Worm (Caenorhabditis elegans) whole organism, L4 larva: ENCODE data around the gene srh-250.

ENCODE experiments used
- D1046.2 ChIP-seq: fragments of 200-800 bp; sonication (Bioruptor generic); IDR thresholded peaks from 2 replicates; pipeline ENCODE4 v1.3.6; 2022; ENCODE audit warnings: missing genetic modification characterization, missing compliant biosample characterization
- R02D3.7 ChIP-seq: fragments of 150-350 bp; sonication (generic microtip); optimal IDR thresholded peaks from 3 replicates; lab custom pipeline; 2014; ENCODE audit warnings: missing biosample characterization, missing genetic modification characterization
- Y105C5A.15 ChIP-seq: fragments of 200-800 bp; sonication (Bioruptor generic); IDR thresholded peaks from 2 replicates; pipeline ENCODE4 v1.3.6; 2022; ENCODE audit warnings: missing genetic modification characterization, missing compliant biosample characterization
- Y48G9A.11 ChIP-seq: fragments of 200-800 bp; sonication (Bioruptor generic); IDR thresholded peaks from 2 replicates; pipeline ENCODE4 v1.3.6; 2022; ENCODE audit warnings: missing genetic modification reagents, missing genetic modification characterization, missing compliant biosample characterization
- Y75B8A.6 ChIP-seq: fragments of 200-800 bp; sonication (Bioruptor generic); IDR thresholded peaks from 2 replicates; pipeline ENCODE4 v1.3.6; 2022; ENCODE audit warnings: missing genetic modification reagents, missing genetic modification characterization, missing compliant biosample characterization
- ceh-20 ChIP-seq: fragments of 200-800 bp; sonication (Bioruptor generic); IDR thresholded peaks from 2 replicates; pipeline ENCODE4 v1.3.6; 2022; ENCODE audit warnings: missing genetic modification reagents, missing genetic modification characterization, missing compliant biosample characterization
- ceh-28 ChIP-seq: fragments of 150-350 bp; optimal IDR thresholded peaks from 2 replicates; lab custom pipeline; 2014; ENCODE audit warnings: missing biosample characterization, missing genetic modification reagents, missing genetic modification characterization
- daf-12 ChIP-seq: fragments of 150-350 bp; optimal IDR thresholded peaks from 2 replicates; lab custom pipeline; 2014; ENCODE audit warnings: missing biosample characterization, missing genetic modification reagents, missing genetic modification characterization
- daf-19 ChIP-seq: fragments of 200-800 bp; sonication (Bioruptor generic); conservative IDR thresholded peaks from 2 replicates; pipeline ENCODE4 v1.3.6; 2022; ENCODE audit warnings: missing genetic modification characterization, missing compliant biosample characterization
- duxl-1 ChIP-seq: sonication (generic microtip); optimal IDR thresholded peaks from 2 replicates; lab custom pipeline; 2016; ENCODE audit warnings: mild to moderate bottlenecking, missing genetic modification characterization, moderate library complexity, missing compliant biosample characterization; ENCODE audit not compliant: poor library complexity
- egl-43 ChIP-seq: fragments of 200-800 bp; sonication (Bioruptor generic); IDR thresholded peaks from 2 replicates; pipeline ENCODE4 v1.3.6; 2022; ENCODE audit warnings: missing genetic modification reagents, missing genetic modification characterization, missing compliant biosample characterization
- fos-1 ChIP-seq: fragments of 150-350 bp; optimal IDR thresholded peaks from 2 replicates; lab custom pipeline; 2014; ENCODE audit warnings: missing biosample characterization, missing genetic modification characterization
- hlh-11 ChIP-seq: fragments of 200-800 bp; sonication (Bioruptor generic); optimal IDR thresholded peaks from 2 replicates; lab custom pipeline; 2018; ENCODE audit warnings: mild to moderate bottlenecking, missing genetic modification characterization, missing compliant biosample characterization
- hlh-30 ChIP-seq: sonication (generic microtip); optimal IDR thresholded peaks from 2 replicates; lab custom pipeline; 2017; ENCODE audit warnings: antibody characterized with exemption, mild to moderate bottlenecking, missing genetic modification characterization, missing compliant biosample characterization; ENCODE audit not compliant: insufficient read depth
- jun-1 ChIP-seq: fragments of 150-350 bp; optimal IDR thresholded peaks from 2 replicates; lab custom pipeline; 2014; ENCODE audit warnings: missing biosample characterization, missing genetic modification reagents, missing genetic modification characterization
- lin-15B ChIP-seq: fragments of 150-350 bp; sonication (generic microtip); optimal IDR thresholded peaks from 3 replicates; lab custom pipeline; 2014; ENCODE audit warnings: missing biosample characterization, missing genetic modification characterization
- lin-29 ChIP-seq: fragments of 200-800 bp; sonication (Bioruptor generic); IDR thresholded peaks from 2 replicates; pipeline ENCODE4 v1.3.6; 2022; ENCODE audit warnings: missing genetic modification reagents, missing genetic modification characterization, missing compliant biosample characterization
- lin-38 ChIP-seq: fragments of 200-800 bp; sonication (Bioruptor generic); IDR thresholded peaks from 2 replicates; pipeline ENCODE4 v1.3.6; 2022; ENCODE audit warnings: missing genetic modification reagents, missing genetic modification characterization, missing compliant biosample characterization
- lir-3 ChIP-seq: sonication (generic microtip); optimal IDR thresholded peaks from 2 replicates; lab custom pipeline; 2016; ENCODE audit warnings: mild to moderate bottlenecking, missing genetic modification characterization, missing compliant biosample characterization
- lsy-2 ChIP-seq, 2 experiments: fragments of 150-350 bp in 1 of 2; sonication (generic microtip) in 1 of 2; optimal IDR thresholded peaks; 2 replicates each; lab custom pipeline; 2014 to 2017; ENCODE audit warnings: missing biosample characterization in 2 of 2, missing genetic modification characterization in 2 of 2
- mdt-29 ChIP-seq: fragments of 200-800 bp; sonication (Bioruptor generic); IDR thresholded peaks from 2 replicates; pipeline ENCODE4 v1.3.6; 2022; ENCODE audit warnings: missing genetic modification reagents, missing genetic modification characterization, missing compliant biosample characterization
- nhr-25 ChIP-seq: sonication (generic microtip); optimal IDR thresholded peaks from 2 replicates; lab custom pipeline; 2017; ENCODE audit warnings: missing genetic modification characterization, mild to moderate bottlenecking, missing compliant biosample characterization, antibody characterized with exemption, moderate library complexity, borderline replicate concordance; ENCODE audit not compliant: insufficient read depth
- nhr-28 ChIP-seq: fragments of 150-350 bp; optimal IDR thresholded peaks from 2 replicates; lab custom pipeline; 2014; ENCODE audit warnings: missing biosample characterization, missing genetic modification characterization
- nhr-41 ChIP-seq: fragments of 200-800 bp; sonication (Bioruptor generic); IDR thresholded peaks from 2 replicates; pipeline ENCODE4 v1.3.6; 2022; ENCODE audit warnings: missing genetic modification reagents, missing genetic modification characterization, missing compliant biosample characterization
- nhr-42 ChIP-seq: fragments of 200-800 bp; sonication (Bioruptor generic); IDR thresholded peaks from 2 replicates; pipeline ENCODE4 v1.3.6; 2022; ENCODE audit warnings: missing genetic modification characterization, missing compliant biosample characterization
- nhr-6 ChIP-seq: fragments of 150-350 bp; optimal IDR thresholded peaks from 2 replicates; lab custom pipeline; 2014; ENCODE audit warnings: missing biosample characterization, missing genetic modification characterization
- pqm-1 ChIP-seq: sonication (generic microtip); optimal IDR thresholded peaks from 2 replicates; lab custom pipeline; 2017; ENCODE audit warnings: missing biosample characterization, missing genetic modification characterization
- skn-1 ChIP-seq: fragments of 150-350 bp; optimal IDR thresholded peaks from 2 replicates; lab custom pipeline; 2014; ENCODE audit warnings: missing biosample characterization, missing genetic modification characterization
- snpc-4 ChIP-seq: fragments of 150-350 bp; optimal IDR thresholded peaks from 2 replicates; lab custom pipeline; 2014; ENCODE audit warnings: missing biosample characterization, missing genetic modification characterization
- tag-97 ChIP-seq: fragments of 200-800 bp; sonication (Bioruptor generic); IDR thresholded peaks from 2 replicates; pipeline ENCODE4 v1.3.6; 2022; ENCODE audit warnings: missing genetic modification characterization, missing compliant biosample characterization
- unc-62 ChIP-seq, 3 experiments: fragments of 150-350 bp in 1 of 3; sonication (generic microtip); optimal IDR thresholded peaks in 2 of 3; peaks in 1 of 3; 1 replicate in 1 of 3; 2 replicates in 2 of 3; lab custom pipeline; 2014 to 2017; ENCODE audit warnings: missing biosample characterization in 3 of 3, missing genetic modification characterization in 3 of 3, missing genetic modification reagents in 3 of 3, missing genotype in 1 of 3
- vab-7 ChIP-seq: fragments of 200-800 bp; sonication (Bioruptor generic); IDR thresholded peaks from 2 replicates; pipeline ENCODE4 v1.3.6; 2022; ENCODE audit warnings: missing genetic modification reagents, missing genetic modification characterization, missing compliant biosample characterization
- zfp-2 ChIP-seq: sonication (generic microtip); optimal IDR thresholded peaks from 2 replicates; lab custom pipeline; 2016; ENCODE audit warnings: mild to moderate bottlenecking, missing genetic modification characterization, missing compliant biosample characterization
- zfp-3 ChIP-seq: fragments of 200-800 bp; sonication (Bioruptor generic); conservative IDR thresholded peaks from 2 replicates; pipeline ENCODE4 v1.3.6; 2022; ENCODE audit warnings: missing genetic modification reagents, missing genetic modification characterization, missing compliant biosample characterization
- ztf-11 ChIP-seq: fragments of 150-350 bp; optimal IDR thresholded peaks from 2 replicates; lab custom pipeline; 2014; ENCODE audit warnings: missing biosample characterization, missing genetic modification characterization

The srh-250 gene

DNA sequence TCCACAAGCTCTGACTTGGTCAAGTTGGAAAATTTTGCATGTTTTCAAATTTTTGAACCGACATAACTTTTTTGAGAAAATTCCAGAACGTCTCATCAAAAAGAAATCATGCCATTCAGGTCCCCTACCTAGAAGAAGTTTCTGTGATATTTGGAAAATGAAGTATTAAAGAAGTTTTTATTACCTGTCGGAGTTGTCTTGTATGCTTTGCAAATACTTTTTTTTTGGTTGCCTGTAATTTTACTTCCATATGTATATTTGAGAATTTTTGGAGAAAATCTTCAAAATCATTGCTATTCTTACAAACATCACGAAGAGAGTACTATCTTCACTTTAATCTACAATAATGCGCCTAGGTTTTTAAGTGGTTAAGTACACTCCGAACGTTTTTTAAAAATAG is 27.8 kb upstream of the srh-250 start, which contains the start of gene nhr-72:
Gene nhr-72 (minus strand): TSS at position 101 of the 400 bp plus-strand sequence.
- TF ChIP-seq zfp-3 (GFP tag; lab: Robert Waterston, UW) (no peak), lin-15B (tag; lab: Kevin White, UChicago) (no peak), pqm-1 (no peak), zfp-2 (tag; lab: Kevin White, UChicago) (no peak), nhr-42 (GFP tag; lab: Robert Waterston, UW) (no peak), nhr-28 (tag; lab: Kevin White, UChicago) (no peak), mdt-29 (GFP tag; lab: Robert Waterston, UW) (no peak), Y48G9A.11 (GFP tag; lab: Robert Waterston, UW) (no peak), R02D3.7 (tag; lab: Kevin White, UChicago) (no peak), D1046.2 (GFP tag; lab: Robert Waterston, UW) (no peak), daf-19 (GFP tag; lab: Robert Waterston, UW) (no peak), ztf-11 (tag; lab: Kevin White, UChicago) (no peak), fos-1 (tag; lab: Kevin White, UChicago) (no peak), lin-29 (GFP tag; lab: Robert Waterston, UW) (no peak), snpc-4 (tag; lab: Kevin White, UChicago) (no peak), vab-7 (GFP tag; lab: Robert Waterston, UW) (no peak)

ce11 chrII:3852654-3853053 is 25.8 kb upstream of the srh-250 start, which contains the start of gene nhr-257:
nhr-257 (plus strand) TSS chrII:3852954.
- TF ChIP-seq skn-1 (tag; lab: Kevin White, UChicago) (no peak), ceh-20 (GFP tag; lab: Robert Waterston, UW) (no peak)

DNA sequence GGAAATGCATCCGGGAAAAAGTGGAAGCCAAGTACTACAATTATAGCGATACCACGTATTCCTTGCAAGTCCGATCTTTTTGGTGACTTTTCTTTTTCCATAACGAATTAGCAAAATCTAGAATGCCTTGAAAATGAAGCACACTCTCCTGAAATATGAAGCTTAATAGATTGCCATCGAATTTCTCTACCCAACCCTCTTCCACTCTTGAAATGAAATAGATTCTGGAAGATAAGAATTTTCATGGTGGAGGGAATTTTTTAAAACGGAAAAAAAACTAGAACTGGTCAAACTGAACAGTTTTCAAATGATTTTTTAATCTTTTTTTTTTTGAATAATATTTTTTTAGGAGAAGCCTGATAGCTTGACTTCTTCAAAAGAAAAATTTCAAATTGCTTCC is 17.6 kb upstream of the srh-250 start, which contains the start of gene oac-11:
Gene oac-11 (minus strand): TSS at position 101 of the 400 bp plus-strand sequence.
- TF ChIP-seq hlh-11 (tag; lab: Kevin White, UChicago) (no peak), nhr-41 (no peak), Y105C5A.15 (GFP tag; lab: Robert Waterston, UW) (no peak), nhr-28 (tag; lab: Kevin White, UChicago) (no peak), lin-38 (GFP tag; lab: Robert Waterston, UW) (no peak), hlh-30 (no peak), jun-1 (no peak), R02D3.7 (tag; lab: Kevin White, UChicago) (no peak), lsy-2 (tag; optimal IDR thresholded peaks at IDR 0.05; lab: Kevin White, UChicago) (no peak), unc-62 (GFP tag; optimal IDR thresholded peaks at IDR 0.05 in 1 of 2; lab: Kevin White, UChicago) (no peak), unc-62 (tag; optimal IDR thresholded peaks at IDR 0.05; lab: Kevin White, UChicago) (no peak), Y75B8A.6 (GFP tag; lab: Robert Waterston, UW) (no peak), egl-43 (GFP tag; lab: Robert Waterston, UW) (no peak), daf-12 (tag; lab: Kevin White, UChicago) (no peak), D1046.2 (GFP tag; lab: Robert Waterston, UW) (no peak), nhr-6 (no peak), lir-3 (tag; lab: Kevin White, UChicago) (no peak), tag-97 (GFP tag; lab: Robert Waterston, UW) (no peak), ceh-28 (tag; lab: Kevin White, UChicago) (no peak)

- TF ChIP-seq nhr-25 (tag; lab: Kevin White, UChicago) (no peak), duxl-1 (tag; lab: Kevin White, UChicago) (no peak)
These were observed 16.4 kb upstream of the srh-250 start for ce11 chrII:3862053-3862452.
